Worm (Caenorhabditis elegans): ENCODE data around the gene ZK418.6.

- TF ChIP-seq ets-7 (tag; optimal IDR thresholded peaks at IDR 0.05) (no peak), flt-1 (GFP tag; IDR thresholded peaks at IDR 0.05) (no peak)
Observed at ce11 chrIII:7106854-7107253, 28.2 kb upstream of the ZK418.6 start.
